Worm (Caenorhabditis elegans) whole organism, midembryonic: ENCODE results near the gene B0034.5.

ENCODE experiments used
- T22C8.4 ChIP-seq: fragments of 200-800 bp; sonication (Bioruptor generic); IDR thresholded peaks from 2 replicates; pipeline ENCODE4 v1.3.6; 2022; ENCODE audit warnings: missing genetic modification characterization, missing compliant biosample characterization
- flt-1 ChIP-seq: fragments of 200-800 bp; sonication (Bioruptor generic); IDR thresholded peaks from 2 replicates; pipeline ENCODE4 v1.3.6; 2022; ENCODE audit warnings: missing genetic modification characterization, missing compliant biosample characterization
- med-1 ChIP-seq: sonication (generic microtip); optimal IDR thresholded peaks from 2 replicates; lab custom pipeline; 2017; ENCODE audit warnings: missing genetic modification characterization, mild to moderate bottlenecking, missing compliant biosample characterization, antibody characterized with exemption, missing genetic modification reagents; ENCODE audit not compliant: insufficient read depth

- no peak for TF ChIP-seq med-1 (GFP tag; lab: Kevin White, UChicago)
- no peak for TF ChIP-seq flt-1 (GFP tag; lab: Robert Waterston, UW)
- TF ChIP-seq T22C8.4 (GFP tag; lab: Robert Waterston, UW), result no peak
Observed at ce11 chrII:5930095-5930653, 44.6 kb downstream of the B0034.5 start.
